Worm (Caenorhabditis elegans): Measurements from ENCODE around the gene F36H12.17.
"Not testable (repeated sequence)": the region's sequence is repeated elsewhere in the genome, so short reads cannot be mapped to it uniquely, and the experiment has no call there.

ce11 chrIV:5260289-5260688, 17.4 kb downstream of the F36H12.17 start, which contains the start of gene msp-19:
- TF ChIP-seq lin-15B (tag; optimal IDR thresholded peaks at IDR 0.05); fkh-10 (GFP tag; optimal IDR thresholded peaks at IDR 0.05); ztf-11 (tag; optimal IDR thresholded peaks at IDR 0.05); unc-62 (GFP tag; optimal IDR thresholded peaks at IDR 0.05): not testable (repeated sequence)
